Worm (Caenorhabditis elegans): Measurements from ENCODE around the gene tig-2.

tig-2 gene

ce11 chrV:4694466-4695092 is 35.4 kb downstream of the tig-2 start:
- TF ChIP-seq W03F9.2 (tag; optimal IDR thresholded peaks at IDR 0.05) (no peak), dao-5 (tag; optimal IDR thresholded peaks at IDR 0.05) (no peak), him-1 (tag; optimal IDR thresholded peaks at IDR 0.05) (no peak)

- TF ChIP-seq dao-5 (tag; optimal IDR thresholded peaks at IDR 0.05) = no peak
- TF ChIP-seq him-1 (tag; optimal IDR thresholded peaks at IDR 0.05) = no peak
- no peak for TF ChIP-seq W03F9.2 (tag; optimal IDR thresholded peaks at IDR 0.05)
These were observed 36.7 kb downstream of the tig-2 start for ce11 chrV:4693282-4693588.

DNA sequence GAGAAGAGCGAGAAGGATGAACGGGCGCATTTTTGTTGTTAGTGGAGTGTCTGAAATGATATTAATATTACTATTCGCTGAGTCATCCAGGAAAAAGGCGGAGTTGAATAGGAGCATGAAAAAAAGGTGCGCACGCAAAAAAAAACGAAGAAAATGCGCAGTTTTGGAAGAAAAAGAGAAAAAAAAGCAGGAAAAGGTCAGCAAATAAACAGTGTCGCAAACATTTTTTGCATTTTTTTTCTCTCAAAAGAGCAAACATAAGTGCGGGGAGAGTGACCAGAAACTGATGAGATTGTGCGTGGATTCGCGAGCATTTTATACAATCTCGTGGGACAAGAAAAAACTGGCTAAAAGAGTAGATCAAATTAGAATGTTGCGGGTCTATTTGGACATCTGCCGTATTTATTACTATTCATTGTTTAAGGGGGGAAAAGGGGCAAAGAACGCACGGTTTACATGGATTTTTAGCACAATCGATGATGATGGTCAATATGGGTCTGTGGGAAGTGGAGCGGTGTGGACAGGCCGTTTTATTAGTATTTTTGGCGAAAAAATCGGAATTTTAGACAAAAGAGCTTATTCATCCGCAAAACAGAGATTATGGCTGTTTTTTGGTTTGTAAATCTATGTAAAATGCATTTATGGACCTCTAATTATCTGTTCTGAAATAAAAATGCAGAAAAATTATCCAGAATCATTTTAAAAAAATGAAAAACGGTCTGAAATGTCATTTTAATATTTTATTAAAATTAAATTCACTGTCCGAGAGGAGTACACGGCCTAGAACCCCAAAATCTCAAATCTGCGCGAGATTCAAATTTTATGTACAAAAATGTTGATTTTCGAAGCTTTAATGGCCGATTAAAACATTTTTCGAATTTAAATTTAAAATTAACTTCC is 37.3 kb downstream of the tig-2 start, which contains the start of gene cpg-8:
TSS of gene cpg-8 (minus strand) at position 51 of the 900 bp plus-strand sequence.
- TF ChIP-seq dao-5 (tag; optimal IDR thresholded peaks at IDR 0.05) = no peak
- no peak for TF ChIP-seq him-1 (tag; optimal IDR thresholded peaks at IDR 0.05)
- TF ChIP-seq W03F9.2 (tag; optimal IDR thresholded peaks at IDR 0.05) = no peak

DNA sequence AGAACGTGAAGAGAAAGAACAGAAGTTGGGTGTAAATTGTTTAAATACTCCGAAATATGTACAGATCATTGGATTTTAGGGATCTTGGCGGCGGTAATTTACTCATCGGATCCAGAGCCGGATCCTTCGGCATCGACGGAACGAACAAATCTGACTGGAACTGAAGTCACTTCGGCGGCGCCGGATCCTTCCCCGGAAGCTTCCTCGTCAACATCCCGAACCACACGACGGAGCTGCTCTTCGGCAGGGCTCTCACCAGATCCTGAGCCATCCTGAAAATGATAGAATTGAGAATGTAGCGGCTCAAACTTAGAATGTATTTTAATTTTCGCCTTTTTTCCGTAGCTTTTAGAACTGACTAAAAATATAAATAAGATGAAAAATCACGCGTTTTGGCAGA is 38.3 kb downstream of the tig-2 start:
- no peak for TF ChIP-seq W03F9.2 (tag; optimal IDR thresholded peaks at IDR 0.05)
- TF ChIP-seq him-1 (tag; optimal IDR thresholded peaks at IDR 0.05) = no peak
- TF ChIP-seq dao-5 (tag; optimal IDR thresholded peaks at IDR 0.05) = no peak

- no peak for TF ChIP-seq W03F9.2 (tag; optimal IDR thresholded peaks at IDR 0.05)
- TF ChIP-seq him-1 (tag; optimal IDR thresholded peaks at IDR 0.05) = no peak
- no peak for TF ChIP-seq dao-5 (tag; optimal IDR thresholded peaks at IDR 0.05)
These were observed 40.7 kb downstream of the tig-2 start, which contains the start of gene K03B4.1 for ce11 chrV:4689234-4689633. K03B4.1 (plus strand) TSS chrV:4689330.

DNA sequence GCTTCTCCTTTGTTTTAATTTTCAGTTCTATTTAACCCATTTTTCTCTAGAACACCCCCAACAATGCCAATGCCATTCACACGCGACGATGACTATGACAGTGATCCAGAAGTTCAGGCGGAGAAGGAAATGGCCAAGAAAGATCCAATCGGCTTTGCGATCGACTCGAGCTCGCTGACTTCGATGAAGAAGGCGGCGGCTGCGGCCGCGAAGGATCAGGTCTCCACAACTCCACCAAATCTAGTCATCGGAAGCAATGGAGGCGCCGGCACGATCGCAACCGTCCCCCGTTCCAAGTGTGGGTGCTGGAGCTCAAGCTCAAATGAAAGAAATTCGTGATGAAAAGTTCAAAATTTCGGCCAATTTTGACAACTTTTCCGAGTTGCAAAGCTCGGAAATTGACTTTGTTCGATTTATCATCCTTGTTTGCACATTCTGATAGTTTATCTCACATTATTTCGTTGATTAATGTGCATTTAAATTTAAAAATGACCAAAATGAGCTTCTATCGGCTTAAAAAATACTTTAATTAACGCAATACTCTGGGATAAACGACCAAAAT is 41.9 kb downstream of the tig-2 start, which contains the start of gene K03B4.2:
TSS of gene K03B4.2 (plus strand) at position 51 of the 562 bp plus-strand sequence.
- TF ChIP-seq dao-5 (tag; optimal IDR thresholded peaks at IDR 0.05) (no peak), him-1 (tag; optimal IDR thresholded peaks at IDR 0.05) (no peak), W03F9.2 (tag; optimal IDR thresholded peaks at IDR 0.05) (no peak)

ce11 chrV:4686680-4687470 is 43.1 kb downstream of the tig-2 start, which contains the start of gene taf-10:
taf-10 (plus strand) TSS chrV:4687103.
- peak; percentile 54 for TF ChIP-seq W03F9.2 (tag; optimal IDR thresholded peaks at IDR 0.05)
- TF ChIP-seq him-1 (tag; optimal IDR thresholded peaks at IDR 0.05) = no peak

- TF ChIP-seq dao-5 (tag; optimal IDR thresholded peaks at IDR 0.05) = no peak
- TF ChIP-seq him-1 (tag; optimal IDR thresholded peaks at IDR 0.05) = no peak
- no peak for TF ChIP-seq W03F9.2 (tag; optimal IDR thresholded peaks at IDR 0.05)
These were observed 45.8 kb downstream of the tig-2 start for ce11 chrV:4684137-4684536.

DNA sequence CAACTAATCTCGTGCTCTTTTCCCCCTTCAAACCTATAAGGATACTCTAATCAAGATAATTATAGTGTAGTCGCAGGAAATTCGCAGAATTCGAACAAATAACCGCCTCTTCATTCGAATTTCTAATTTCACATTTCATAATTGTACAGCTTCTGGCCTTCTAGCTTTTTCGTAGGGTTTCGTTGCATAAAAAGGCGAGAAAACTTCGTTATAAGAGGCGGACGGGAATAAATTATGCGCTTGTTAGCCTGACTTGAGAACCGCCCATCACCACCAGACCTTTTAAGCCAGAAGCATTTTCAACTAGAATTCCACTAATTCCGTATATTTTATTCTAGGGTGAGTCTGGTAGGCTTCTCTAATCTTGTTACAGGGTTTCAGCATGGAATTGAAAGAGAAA is 48.3 kb downstream of the tig-2 start, which contains the start of gene K03B4.4:
TSS of gene K03B4.4 (plus strand) at position 301 of the 400 bp plus-strand sequence.
- TF ChIP-seq him-1 (tag; optimal IDR thresholded peaks at IDR 0.05) (no peak), dao-5 (tag; optimal IDR thresholded peaks at IDR 0.05) (no peak), W03F9.2 (tag; optimal IDR thresholded peaks at IDR 0.05) (no peak)

DNA sequence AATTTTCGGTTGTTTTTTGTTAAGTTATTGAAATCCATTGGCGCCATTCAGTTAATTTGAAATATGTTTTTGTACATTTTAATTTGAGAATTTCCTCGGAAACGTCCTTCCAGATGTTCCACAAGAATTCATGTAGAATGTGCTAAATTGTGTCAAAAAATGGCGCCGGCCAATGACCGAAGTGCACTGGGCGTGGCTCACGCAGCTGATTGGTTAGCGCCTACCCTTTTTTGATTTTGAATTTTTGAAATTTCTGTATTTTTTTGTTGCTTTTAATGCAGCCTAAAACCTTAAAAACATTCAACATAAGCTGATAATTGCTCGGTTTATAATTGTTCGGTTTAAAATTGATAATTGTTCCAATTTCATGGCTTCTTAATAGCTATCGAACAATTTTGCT is 53.1 kb downstream of the tig-2 start:
- TF ChIP-seq dao-5 (tag; optimal IDR thresholded peaks at IDR 0.05) (no peak), him-1 (tag; optimal IDR thresholded peaks at IDR 0.05) (no peak), W03F9.2 (tag; optimal IDR thresholded peaks at IDR 0.05) (no peak)
